Worm (Caenorhabditis elegans) whole organism, L3 larva: ENCODE data around the gene C09B9.1.

Experiments used
- ZK546.5 ChIP-seq: sonication (generic microtip); optimal IDR thresholded peaks from 2 replicates; lab custom pipeline; 2017; ENCODE audit warnings: missing biosample characterization, missing genetic modification characterization
- aly-2 ChIP-seq: fragments of 150-350 bp; optimal IDR thresholded peaks from 2 replicates; lab custom pipeline; 2014; ENCODE audit warnings: missing biosample characterization, missing genetic modification characterization
- ama-1 ChIP-seq: fragments of 150-350 bp; optimal IDR thresholded peaks from 2 replicates; lab custom pipeline; 2018
- ceh-16 ChIP-seq: sonication (generic microtip); optimal IDR thresholded peaks from 2 replicates; lab custom pipeline; 2017; ENCODE audit warnings: missing biosample characterization, missing genetic modification characterization
- ceh-28 ChIP-seq: fragments of 150-350 bp; optimal IDR thresholded peaks from 2 replicates; lab custom pipeline; 2014; ENCODE audit warnings: missing biosample characterization, missing genetic modification reagents, missing genetic modification characterization
- ceh-82 ChIP-seq: fragments of 150-350 bp; optimal IDR thresholded peaks from 2 replicates; lab custom pipeline; 2014; ENCODE audit warnings: missing biosample characterization, missing genetic modification characterization
- ceh-9 ChIP-seq: sonication (generic microtip); optimal IDR thresholded peaks from 2 replicates; lab custom pipeline; 2018; ENCODE audit warnings: missing biosample characterization, missing genetic modification characterization
- daf-12 ChIP-seq: fragments of 150-350 bp; optimal IDR thresholded peaks from 2 replicates; lab custom pipeline; 2014; ENCODE audit warnings: missing biosample characterization, missing genetic modification reagents, missing genetic modification characterization
- egl-27 ChIP-seq: sonication (generic microtip); optimal IDR thresholded peaks from 4 replicates; lab custom pipeline; 2017; ENCODE audit warnings: missing biosample characterization, missing genetic modification reagents, missing genetic modification characterization
- elt-1 ChIP-seq: fragments of 150-350 bp; optimal IDR thresholded peaks from 2 replicates; lab custom pipeline; 2014; ENCODE audit warnings: missing biosample characterization, missing genetic modification characterization
- elt-2 ChIP-seq: sonication (generic microtip); optimal IDR thresholded peaks from 2 replicates; lab custom pipeline; 2016; ENCODE audit warnings: missing genetic modification reagents, mild to moderate bottlenecking, missing genetic modification characterization, missing compliant biosample characterization
- fkh-2 ChIP-seq: fragments of 150-350 bp; optimal IDR thresholded peaks from 2 replicates; lab custom pipeline; 2014; ENCODE audit warnings: missing biosample characterization, missing genetic modification reagents, missing genetic modification characterization
- fos-1 ChIP-seq: fragments of 150-350 bp; optimal IDR thresholded peaks from 2 replicates; lab custom pipeline; 2014; ENCODE audit warnings: missing biosample characterization, missing genetic modification characterization
- jun-1 ChIP-seq: fragments of 150-350 bp; optimal IDR thresholded peaks from 2 replicates; lab custom pipeline; 2014; ENCODE audit warnings: missing biosample characterization, missing genetic modification reagents, missing genetic modification characterization
- lin-15B ChIP-seq: fragments of 150-350 bp; optimal IDR thresholded peaks from 2 replicates; lab custom pipeline; 2014; ENCODE audit warnings: missing biosample characterization, missing genetic modification characterization
- mdl-1 ChIP-seq: fragments of 150-350 bp; optimal IDR thresholded peaks from 2 replicates; lab custom pipeline; 2014; ENCODE audit warnings: missing biosample characterization, missing genetic modification characterization
- nfya-1 ChIP-seq: sonication (generic microtip); optimal IDR thresholded peaks from 2 replicates; lab custom pipeline; 2017; ENCODE audit warnings: missing genetic modification characterization, mild to moderate bottlenecking, missing compliant biosample characterization, antibody characterized with exemption, moderate library complexity; ENCODE audit not compliant: insufficient read depth
- nhr-11 ChIP-seq: fragments of 150-350 bp; optimal IDR thresholded peaks from 2 replicates; lab custom pipeline; 2014; ENCODE audit warnings: missing biosample characterization, missing genetic modification characterization
- nhr-23 ChIP-seq: fragments of 150-350 bp; optimal IDR thresholded peaks from 2 replicates; lab custom pipeline; 2014; ENCODE audit warnings: missing biosample characterization, missing genetic modification reagents, missing genetic modification characterization
- nhr-237 ChIP-seq: fragments of 150-350 bp; optimal IDR thresholded peaks from 2 replicates; lab custom pipeline; 2014; ENCODE audit warnings: missing biosample characterization, missing genetic modification characterization
- nhr-28 ChIP-seq: fragments of 150-350 bp; optimal IDR thresholded peaks from 2 replicates; lab custom pipeline; 2014; ENCODE audit warnings: missing biosample characterization, missing genetic modification characterization
- nhr-43 ChIP-seq: sonication (generic microtip); optimal IDR thresholded peaks from 2 replicates; lab custom pipeline; 2016; ENCODE audit warnings: mild to moderate bottlenecking, missing genetic modification characterization, missing compliant biosample characterization; ENCODE audit not compliant: poor library complexity, severe bottlenecking
- nhr-67 ChIP-seq: fragments of 150-350 bp; optimal IDR thresholded peaks from 2 replicates; lab custom pipeline; 2014; ENCODE audit warnings: missing biosample characterization, missing genetic modification characterization
- nhr-77 ChIP-seq: fragments of 150-350 bp; optimal IDR thresholded peaks from 2 replicates; lab custom pipeline; 2014; ENCODE audit warnings: missing biosample characterization, missing genetic modification characterization
- pha-4 ChIP-seq: fragments of 150-350 bp; optimal IDR thresholded peaks from 2 replicates; lab custom pipeline; 2014; ENCODE audit warnings: missing biosample characterization, missing genetic modification reagents, missing genetic modification characterization
- pqm-1 ChIP-seq: fragments of 150-350 bp; optimal IDR thresholded peaks from 2 replicates; lab custom pipeline; 2017; ENCODE audit warnings: missing biosample characterization, missing genetic modification characterization, inconsistent platforms
- skn-1 ChIP-seq: fragments of 150-350 bp; optimal IDR thresholded peaks from 2 replicates; lab custom pipeline; 2014; ENCODE audit warnings: missing biosample characterization, missing genetic modification characterization
- snpc-4 ChIP-seq: fragments of 150-350 bp; optimal IDR thresholded peaks from 2 replicates; lab custom pipeline; 2014; ENCODE audit warnings: missing biosample characterization, missing genetic modification characterization
- tbx-2 ChIP-seq: sonication (generic microtip); optimal IDR thresholded peaks from 2 replicates; lab custom pipeline; 2016; ENCODE audit warnings: mild to moderate bottlenecking, missing genetic modification characterization, missing compliant biosample characterization
- unc-39 ChIP-seq: sonication (generic microtip); optimal IDR thresholded peaks from 4 replicates; lab custom pipeline; 2017; ENCODE audit warnings: missing biosample characterization, missing genetic modification characterization
- unc-62 ChIP-seq: fragments of 150-350 bp; sonication (generic microtip); optimal IDR thresholded peaks from 4 replicates; lab custom pipeline; 2014; ENCODE audit warnings: missing biosample characterization, missing genetic modification reagents, missing genetic modification characterization
- zag-1 ChIP-seq: fragments of 150-350 bp; optimal IDR thresholded peaks from 2 replicates; lab custom pipeline; 2014; ENCODE audit warnings: missing biosample characterization, missing genetic modification characterization
- ztf-11 ChIP-seq: fragments of 150-350 bp; optimal IDR thresholded peaks from 2 replicates; lab custom pipeline; 2014; ENCODE audit warnings: missing biosample characterization, missing genetic modification characterization
- ztf-4 ChIP-seq: fragments of 150-350 bp; optimal IDR thresholded peaks from 2 replicates; lab custom pipeline; 2014; ENCODE audit warnings: missing biosample characterization, missing genetic modification characterization

Gene C09B9.1

DNA sequence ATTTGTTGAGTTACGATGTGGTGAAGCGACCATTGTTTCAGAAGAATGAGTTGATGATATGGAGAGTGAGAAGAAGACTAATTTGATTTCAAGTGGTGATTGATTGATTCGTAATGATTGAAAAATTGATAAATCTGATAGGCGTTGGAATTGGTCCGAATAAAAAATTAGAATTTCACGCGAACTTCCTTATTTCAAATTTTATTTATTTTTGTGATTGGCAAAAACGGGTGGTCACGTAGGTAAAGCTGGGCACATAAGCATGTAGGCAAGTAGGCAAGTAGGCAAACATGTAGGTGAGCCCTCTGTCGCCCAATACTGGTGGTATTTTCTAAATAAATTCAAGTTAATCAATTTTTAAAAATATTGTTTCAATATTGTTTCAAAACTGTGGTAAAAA, 4.3 kb upstream of the C09B9.1 start, which contains the start of gene C09B9.4:
Gene C09B9.4, minus strand, starts transcription at position 101 of the 400 bp plus-strand sequence.
- TF ChIP-seq ama-1 (lab: Kevin White, UChicago) (no peak), nhr-77 (no peak), ceh-16 (tag; lab: Kevin White, UChicago) (no peak), nhr-23 (tag; lab: Kevin White, UChicago) (no peak), lin-15B (tag; lab: Kevin White, UChicago) (no peak), nhr-67 (tag; lab: Kevin White, UChicago) (no peak), nhr-237 (tag; lab: Kevin White, UChicago) (no peak), unc-39 (tag; lab: Kevin White, UChicago) (no peak), fos-1 (tag; lab: Kevin White, UChicago) (no peak), pha-4 (tag; lab: Kevin White, UChicago) (no peak), tbx-2 (tag; lab: Kevin White, UChicago) (no peak), nhr-43 (tag; lab: Kevin White, UChicago) (no peak), unc-62 (no peak), nfya-1 (tag; lab: Kevin White, UChicago) (no peak), egl-27 (tag; lab: Kevin White, UChicago) (no peak), mdl-1 (tag; lab: Kevin White, UChicago) (no peak), elt-1 (tag; lab: Kevin White, UChicago) (no peak), zag-1 (tag; lab: Kevin White, UChicago) (no peak), ztf-11 (tag; lab: Kevin White, UChicago) (no peak)
- TF ChIP-seq, all 47 proteins: peak for 0

DNA sequence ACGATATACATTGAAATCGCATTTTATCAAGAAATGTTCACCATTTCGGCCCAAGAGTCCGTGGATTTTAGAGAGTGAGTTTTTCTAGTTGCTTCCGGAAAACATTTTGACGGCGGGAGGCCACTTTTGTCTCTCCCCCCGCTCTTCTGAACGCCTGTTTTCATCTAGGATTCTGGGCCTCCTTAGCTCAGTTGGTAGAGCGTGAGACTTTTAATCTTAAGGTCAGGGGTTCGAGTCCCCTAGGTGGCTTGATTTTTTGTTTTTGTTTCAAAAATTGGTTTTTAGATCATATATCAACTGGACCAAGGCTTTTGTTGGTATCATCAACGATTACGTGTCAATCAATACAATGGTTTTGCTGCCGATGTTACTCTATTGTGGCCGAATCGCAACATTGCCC, 1.2 kb downstream of the C09B9.1 start:
- TF ChIP-seq snpc-4 (tag; lab: Kevin White, UChicago) (peak; percentile 35), tbx-2 (tag; lab: Kevin White, UChicago) (no peak), nhr-237 (tag; lab: Kevin White, UChicago) (no peak)

DNA sequence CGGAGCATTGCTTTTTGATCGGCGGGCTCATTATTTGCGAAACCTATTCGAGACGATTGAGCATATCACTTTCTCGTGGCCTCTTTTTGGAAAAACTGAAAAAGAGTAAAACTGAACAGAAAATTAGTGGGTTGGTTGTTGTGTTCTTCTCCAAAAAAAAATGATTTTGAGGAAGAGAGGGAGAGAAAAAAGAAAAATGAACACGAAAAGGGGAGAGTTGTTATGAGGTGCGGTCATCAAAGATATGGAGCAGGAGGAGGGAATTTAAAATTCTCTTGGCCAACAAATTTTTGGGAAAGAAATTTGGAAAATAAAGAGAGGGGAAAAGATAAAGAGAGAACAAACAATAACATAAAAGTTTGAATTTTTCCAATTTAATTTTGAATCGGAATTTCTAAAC, 7.8 kb downstream of the C09B9.1 start, which contains the start of gene hot-9:
Gene hot-9, minus strand, starts transcription at position 101 of the 400 bp plus-strand sequence.
- no peak for TF ChIP-seq nhr-77

DNA sequence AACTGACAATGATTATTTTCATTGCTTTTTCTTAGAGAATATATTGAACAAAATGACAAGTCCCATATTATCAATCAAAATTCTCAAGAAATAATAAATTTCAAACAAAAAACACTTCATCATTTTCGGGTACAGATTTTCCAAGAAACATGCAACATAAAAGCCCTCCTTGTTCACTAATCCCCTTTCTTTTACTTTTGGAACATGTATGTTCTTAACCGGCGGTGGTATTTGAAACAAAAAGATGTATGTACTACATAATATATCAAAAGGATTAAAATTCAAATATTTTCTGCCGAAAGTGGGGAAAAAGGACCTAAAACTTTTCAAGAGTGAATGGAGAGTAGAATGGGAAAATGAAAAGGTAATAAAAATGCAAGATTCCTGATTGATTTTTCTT, 16.7 kb downstream of the C09B9.1 start:
- TF ChIP-seq jun-1 (no peak), nhr-67 (tag; lab: Kevin White, UChicago) (no peak), pha-4 (tag; lab: Kevin White, UChicago) (no peak), elt-2 (tag; lab: Kevin White, UChicago) (no peak), zag-1 (tag; lab: Kevin White, UChicago) (no peak), tbx-2 (tag; lab: Kevin White, UChicago) (no peak), ceh-82 (tag; lab: Kevin White, UChicago) (no peak), fkh-2 (tag; lab: Kevin White, UChicago) (no peak), ZK546.5 (tag; lab: Kevin White, UChicago) (no peak)

DNA sequence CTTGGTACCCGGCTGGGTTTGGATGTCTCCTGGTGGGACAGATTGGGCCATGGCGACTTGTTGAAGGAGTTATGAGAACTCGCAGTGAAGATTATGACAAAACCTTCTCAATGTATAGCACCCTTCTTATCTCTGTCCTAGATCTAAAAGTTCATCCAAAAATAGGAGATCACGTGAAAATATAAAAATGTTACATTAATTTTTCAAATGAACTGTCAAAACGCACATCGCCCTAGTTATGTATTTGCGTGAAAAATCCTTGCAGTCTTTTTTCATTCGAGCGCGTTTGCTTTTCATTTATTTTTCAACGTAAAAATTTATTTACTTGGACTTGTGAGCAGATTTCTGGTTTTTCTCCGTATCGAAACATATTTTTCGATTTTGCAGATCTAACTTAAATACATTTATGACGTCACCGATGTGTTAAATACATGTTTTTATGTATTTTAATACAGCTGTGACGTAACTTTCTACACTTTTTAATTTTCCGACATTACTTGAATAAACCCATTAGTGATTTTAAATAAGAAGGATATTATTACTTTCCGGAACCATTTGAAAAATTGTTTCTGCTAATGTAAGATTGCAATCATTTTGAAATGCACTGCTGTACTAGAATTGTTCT, 18.5 kb downstream of the C09B9.1 start, which contains the start of gene msp-55:
Gene msp-55, minus strand, starts transcription at position 51 of the 625 bp plus-strand sequence.
- TF ChIP-seq nhr-11 (tag; lab: Kevin White, UChicago) (no peak), ztf-11 (tag; lab: Kevin White, UChicago) (no peak), nhr-237 (tag; lab: Kevin White, UChicago) (no peak), tbx-2 (tag; lab: Kevin White, UChicago) (no peak), ztf-4 (tag; lab: Kevin White, UChicago) (no peak), aly-2 (tag; lab: Kevin White, UChicago) (no peak), daf-12 (tag; lab: Kevin White, UChicago) (no peak)
- TF ChIP-seq, all 47 proteins: peak for 0

DNA sequence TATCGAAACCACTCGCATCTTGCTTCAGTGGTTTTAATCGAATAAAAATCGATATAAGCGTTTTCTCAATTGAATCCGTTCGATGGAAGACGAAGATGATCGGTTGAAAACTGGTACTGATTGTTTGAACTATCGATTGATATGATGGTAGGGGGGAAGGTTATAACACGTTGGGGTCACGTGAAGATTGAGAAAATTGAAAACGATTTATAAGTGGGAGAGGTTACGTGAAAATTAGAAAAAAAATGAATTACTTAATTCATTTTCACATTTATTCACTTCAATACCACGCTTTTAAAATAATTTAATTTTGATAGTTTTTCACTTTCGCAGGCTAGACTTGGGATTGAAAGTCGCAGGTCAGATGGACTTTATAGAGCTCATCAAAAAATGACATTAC, 23.4 kb downstream of the C09B9.1 start, which contains the start of gene C09B9.7:
Gene C09B9.7, minus strand, starts transcription at position 101 of the 400 bp plus-strand sequence.
- no peak for TF ChIP-seq ceh-9
- TF ChIP-seq mdl-1 (tag; lab: Kevin White, UChicago), result no peak
- no peak for TF ChIP-seq aly-2 (tag; lab: Kevin White, UChicago)
- no peak for TF ChIP-seq nhr-237 (tag; lab: Kevin White, UChicago)
- TF ChIP-seq skn-1 (tag; lab: Kevin White, UChicago), result no peak
- TF ChIP-seq ceh-16 (tag; lab: Kevin White, UChicago), result no peak
- TF ChIP-seq nhr-28 (tag; lab: Kevin White, UChicago), result no peak
- no peak for TF ChIP-seq ceh-28 (tag; lab: Kevin White, UChicago)
- no peak for TF ChIP-seq pqm-1 (tag; lab: Kevin White, UChicago)
- TF ChIP-seq pha-4 (tag; lab: Kevin White, UChicago), result no peak
- TF ChIP-seq ztf-11 (tag; lab: Kevin White, UChicago), result no peak
- no peak for TF ChIP-seq ztf-4 (tag; lab: Kevin White, UChicago)
